Fruit fly (Drosophila melanogaster): ENCODE measurements around the gene CG4709.

dm6 chr2L:9956993-9957652 is 3.0 kb downstream of the CG4709 start, which contains the start of the genes CG4658 and CG5846:
- TF ChIP-seq fru (GFP tag; optimal IDR thresholded peaks at IDR 0.05) (peak; percentile 90), Sp1 (GFP tag; optimal IDR thresholded peaks at IDR 0.05) (peak; percentile 92), CG9705 (GFP tag; optimal IDR thresholded peaks at IDR 0.05) (peak; percentile 73), sage (GFP tag; optimal IDR thresholded peaks at IDR 0.05) (no peak), Mio (GFP tag; optimal IDR thresholded peaks at IDR 0.05) (peak; percentile 53), brk (GFP tag; optimal IDR thresholded peaks at IDR 0.05) (no peak), Rel (GFP tag; optimal IDR thresholded peaks at IDR 0.05) (no peak), Rel (tag; optimal IDR thresholded peaks at IDR 0.05) (peak; percentile 69), Hr83 (GFP tag; optimal IDR thresholded peaks at IDR 0.05; ENCODE audit: poor library complexity, severe bottlenecking) (no peak), psq (GFP tag; optimal IDR thresholded peaks at IDR 0.05) (peak; percentile 91), usp (GFP tag; optimal IDR thresholded peaks at IDR 0.05) (no peak), N (GFP tag; optimal IDR thresholded peaks at IDR 0.05) (no peak), woc (GFP tag; optimal IDR thresholded peaks at IDR 0.05) (peak; percentile 94)

Measured in whole organism, wandering third instar larva.